Worm (Caenorhabditis elegans) whole organism, late embryonic: ENCODE results near the gene bath-24.
"Not testable (repeated sequence)": the region's sequence is repeated elsewhere in the genome, so short reads cannot be mapped to it uniquely, and the experiment has no call there.

ENCODE experiments used
- C38D4.7 ChIP-seq: fragments of 200-800 bp; sonication (Bioruptor generic); optimal IDR thresholded peaks from 2 replicates; lab custom pipeline; 2018; ENCODE audit warnings: mild to moderate bottlenecking, missing genetic modification characterization, moderate library complexity, missing compliant biosample characterization
- F13H6.1 ChIP-seq: sonication (generic microtip); optimal IDR thresholded peaks from 2 replicates; lab custom pipeline; 2016; ENCODE audit warnings: missing genetic modification characterization, missing compliant biosample characterization
- K09A11.1 ChIP-seq: sonication (generic microtip); optimal IDR thresholded peaks from 2 replicates; lab custom pipeline; 2017; ENCODE audit warnings: antibody characterized with exemption, mild to moderate bottlenecking, missing genetic modification characterization, missing compliant biosample characterization; ENCODE audit not compliant: insufficient read depth
- Y22D7AL.16 ChIP-seq: sonication (generic microtip); optimal IDR thresholded peaks from 2 replicates; lab custom pipeline; 2016; ENCODE audit warnings: missing genetic modification characterization, missing compliant biosample characterization
- ceh-22 ChIP-seq: sonication (generic microtip); optimal IDR thresholded peaks from 2 replicates; lab custom pipeline; 2017; ENCODE audit warnings: missing biosample characterization, missing genetic modification characterization
- ceh-24 ChIP-seq: sonication (generic microtip); optimal IDR thresholded peaks from 2 replicates; lab custom pipeline; 2016; ENCODE audit warnings: mild to moderate bottlenecking, missing genetic modification characterization, missing compliant biosample characterization
- ceh-30 ChIP-seq: fragments of 150-350 bp; optimal IDR thresholded peaks from 2 replicates; lab custom pipeline; 2014; ENCODE audit warnings: missing biosample characterization, missing genetic modification characterization
- ceh-9 ChIP-seq: sonication (generic microtip); optimal IDR thresholded peaks from 2 replicates; lab custom pipeline; 2016; ENCODE audit warnings: mild to moderate bottlenecking, missing genetic modification characterization, inconsistent platforms, missing compliant biosample characterization
- elt-4 ChIP-seq: sonication (generic microtip); optimal IDR thresholded peaks from 2 replicates; lab custom pipeline; 2016; ENCODE audit warnings: missing genetic modification characterization, missing compliant biosample characterization
- eyg-1 ChIP-seq: sonication (generic microtip); optimal IDR thresholded peaks from 2 replicates; lab custom pipeline; 2016; ENCODE audit warnings: missing genotype, missing genetic modification characterization, missing compliant biosample characterization
- fkh-6 ChIP-seq: sonication (generic microtip); optimal IDR thresholded peaks from 2 replicates; lab custom pipeline; 2016; ENCODE audit warnings: missing genetic modification characterization, missing compliant biosample characterization
- gmeb-2 ChIP-seq: sonication (generic microtip); optimal IDR thresholded peaks from 2 replicates; lab custom pipeline; 2016; ENCODE audit warnings: missing genetic modification characterization, inconsistent platforms, missing compliant biosample characterization
- hlh-15 ChIP-seq: sonication (generic microtip); optimal IDR thresholded peaks from 2 replicates; lab custom pipeline; 2016; ENCODE audit warnings: missing genetic modification characterization, missing compliant biosample characterization
- nhr-232 ChIP-seq: sonication (generic microtip); optimal IDR thresholded peaks from 2 replicates; lab custom pipeline; 2016; ENCODE audit warnings: missing genetic modification characterization, missing compliant biosample characterization
- odd-2 ChIP-seq: sonication (generic microtip); optimal IDR thresholded peaks from 2 replicates; lab custom pipeline; 2017; ENCODE audit warnings: antibody characterized with exemption, mild to moderate bottlenecking, missing genetic modification characterization, missing compliant biosample characterization
- pag-3 ChIP-seq: sonication (generic microtip); optimal IDR thresholded peaks from 2 replicates; lab custom pipeline; 2016; ENCODE audit warnings: missing compliant biosample characterization, missing genetic modification characterization, borderline replicate concordance
- pax-1 ChIP-seq: fragments of 150-350 bp; optimal IDR thresholded peaks from 2 replicates; lab custom pipeline; 2014; ENCODE audit warnings: missing biosample characterization, missing genetic modification characterization
- pha-2 ChIP-seq: sonication (generic microtip); optimal IDR thresholded peaks from 2 replicates; lab custom pipeline; 2017; ENCODE audit warnings: mild to moderate bottlenecking, missing genetic modification characterization, missing compliant biosample characterization
- pha-4 ChIP-seq: fragments of 150-350 bp; optimal IDR thresholded peaks from 2 replicates; lab custom pipeline; 2018; ENCODE audit warnings: missing biosample characterization, missing genetic modification reagents, missing genetic modification characterization
- pqm-1 ChIP-seq: sonication (generic microtip); optimal IDR thresholded peaks from 2 replicates; lab custom pipeline; 2016; ENCODE audit warnings: missing genetic modification characterization, missing compliant biosample characterization
- pros-1 ChIP-seq: fragments of 150-350 bp; optimal IDR thresholded peaks from 2 replicates; lab custom pipeline; 2014; ENCODE audit warnings: missing biosample characterization, missing genetic modification reagents, missing genetic modification characterization
- ref-2 ChIP-seq: sonication (generic microtip); optimal IDR thresholded peaks from 2 replicates; lab custom pipeline; 2016; ENCODE audit warnings: missing genetic modification characterization, missing compliant biosample characterization
- rnt-1 ChIP-seq: sonication (generic microtip); optimal IDR thresholded peaks from 2 replicates; lab custom pipeline; 2016; ENCODE audit warnings: missing genetic modification characterization, missing compliant biosample characterization
- sox-4 ChIP-seq: sonication (generic microtip); optimal IDR thresholded peaks from 2 replicates; lab custom pipeline; 2017; ENCODE audit warnings: mild to moderate bottlenecking, missing genetic modification characterization, inconsistent platforms, missing compliant biosample characterization
- ttx-3 ChIP-seq: sonication (generic microtip); optimal IDR thresholded peaks from 2 replicates; lab custom pipeline; 2016; ENCODE audit warnings: missing genetic modification reagents, missing genetic modification characterization, missing compliant biosample characterization
- unc-3 ChIP-seq, 2 experiments: fragments of 200-800 bp in 1 of 2; sonication (Bioruptor generic) in 1 of 2; sonication (generic microtip) in 1 of 2; conservative IDR thresholded peaks in 1 of 2; optimal IDR thresholded peaks in 1 of 2; 2 replicates each; pipeline versions ENCODE4 v1.3.6 to Lab custom; 2016 to 2022; ENCODE audit warnings: missing compliant biosample characterization in 2 of 2, missing genetic modification characterization in 2 of 2, missing genetic modification reagents in 1 of 2
- unc-86 ChIP-seq: sonication (generic microtip); optimal IDR thresholded peaks from 2 replicates; lab custom pipeline; 2016; ENCODE audit warnings: missing genetic modification characterization, missing compliant biosample characterization
- zip-5 ChIP-seq: sonication (generic microtip); optimal IDR thresholded peaks from 2 replicates; lab custom pipeline; 2016; ENCODE audit warnings: missing genetic modification characterization, missing compliant biosample characterization
- ztf-16 ChIP-seq: sonication (generic microtip); optimal IDR thresholded peaks from 2 replicates; lab custom pipeline; 2017; ENCODE audit warnings: missing genetic modification characterization, missing compliant biosample characterization

The bath-24 gene

DNA sequence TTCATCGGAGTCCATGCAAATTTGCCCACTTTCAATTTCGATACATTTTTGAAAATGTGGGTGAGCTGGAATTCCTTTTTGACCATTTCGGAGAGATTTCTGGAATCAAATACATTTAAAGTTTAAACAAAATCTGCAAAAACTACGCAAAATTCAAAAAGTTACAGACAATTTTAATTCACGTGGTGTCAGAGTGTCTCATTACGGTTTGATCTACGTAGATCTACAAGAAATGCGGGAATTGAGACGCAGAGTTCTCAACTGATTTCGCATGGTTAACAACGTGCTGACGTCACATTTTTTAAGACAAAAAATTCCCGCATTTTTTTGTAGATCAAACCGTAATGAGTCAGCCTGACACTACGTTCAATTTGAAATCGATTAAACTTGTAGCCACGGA lies 18.9 kb downstream of the bath-24 start, which contains the start of gene bath-21:
Gene bath-21, minus strand, starts transcription at position 101 of the 400 bp plus-strand sequence.
- no peak for TF ChIP-seq ceh-24 (tag; lab: Kevin White, UChicago)
- TF ChIP-seq rnt-1 (tag; lab: Kevin White, UChicago): no peak
- TF ChIP-seq Y22D7AL.16 (tag; lab: Kevin White, UChicago): no peak
- TF ChIP-seq, all 69 proteins: peak for 0

DNA sequence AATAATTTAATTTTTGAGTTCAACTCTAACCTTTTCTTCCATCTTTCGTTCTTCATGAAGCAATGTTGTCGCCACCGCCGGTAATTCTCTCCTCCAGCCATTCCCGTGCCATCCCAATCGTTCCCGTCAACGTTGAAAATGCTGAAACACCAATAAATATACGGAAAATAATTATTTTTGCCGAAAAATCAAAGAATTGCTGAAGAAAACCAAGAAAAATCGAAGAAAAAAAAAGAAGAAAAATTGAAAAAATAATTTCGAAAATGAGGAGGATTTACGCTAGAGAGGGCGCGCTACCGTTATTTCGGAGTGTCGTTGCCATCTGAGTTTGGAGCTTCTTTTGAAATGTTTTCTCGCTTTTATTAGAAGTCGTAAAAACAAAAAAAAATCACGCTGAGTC lies 21.9 kb downstream of the bath-24 start, which contains the start of gene cya-2:
Gene cya-2, minus strand, starts transcription at position 101 of the 400 bp plus-strand sequence.
- not testable (repeated sequence) for TF ChIP-seq elt-4; pax-1 (tag; lab: Kevin White, UChicago); ceh-24 (tag; lab: Kevin White, UChicago)

DNA sequence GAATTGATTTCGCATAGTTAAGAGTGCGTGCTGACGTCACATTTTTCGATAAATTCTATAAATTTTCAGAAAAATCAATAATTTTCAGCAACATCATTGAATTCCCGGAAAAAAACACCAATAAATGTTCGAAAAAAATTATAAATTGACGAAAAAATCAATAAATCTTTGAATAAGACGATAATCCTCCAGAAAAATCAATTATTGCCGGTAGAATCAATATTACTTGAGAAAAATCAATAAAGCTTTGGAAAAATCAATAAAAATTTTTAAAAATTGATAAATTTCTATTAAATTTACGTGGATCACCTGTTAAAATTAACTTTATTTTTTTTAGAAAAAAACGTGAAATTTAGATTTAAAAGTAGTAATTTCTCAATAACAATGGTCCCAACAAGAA lies 31.5 kb downstream of the bath-24 start:
- TF ChIP-seq pha-2 (tag; lab: Kevin White, UChicago) (no peak), sox-4 (tag; lab: Kevin White, UChicago) (no peak), pag-3 (no peak)

DNA sequence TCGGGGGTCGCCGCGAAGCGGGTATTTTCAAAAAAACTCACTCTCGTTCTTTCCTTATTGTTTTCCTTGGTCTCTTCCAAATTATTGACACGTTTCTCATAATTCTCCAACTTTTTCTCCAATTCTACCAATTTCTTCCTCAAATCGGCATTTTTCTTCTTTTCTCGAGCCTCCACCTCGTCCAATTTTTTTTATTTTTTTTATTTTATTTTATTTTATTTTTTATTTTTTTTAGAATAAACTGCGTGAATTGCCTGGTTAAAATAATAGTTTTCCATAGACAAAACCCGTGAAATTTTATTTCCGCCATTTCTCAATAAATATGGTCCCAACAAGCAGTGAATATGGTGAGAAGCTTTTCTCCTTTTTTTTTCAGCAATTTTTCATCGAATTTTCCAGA lies 32.7 kb downstream of the bath-24 start, which contains the start of gene F59H6.15:
Gene F59H6.15, plus strand, starts transcription at position 301 of the 400 bp plus-strand sequence.
- TF ChIP-seq ztf-16: no peak
- no peak for TF ChIP-seq ttx-3 (tag; lab: Kevin White, UChicago)
- no peak for TF ChIP-seq pros-1 (tag; lab: Kevin White, UChicago)
- TF ChIP-seq fkh-6 (tag; lab: Kevin White, UChicago): no peak

DNA sequence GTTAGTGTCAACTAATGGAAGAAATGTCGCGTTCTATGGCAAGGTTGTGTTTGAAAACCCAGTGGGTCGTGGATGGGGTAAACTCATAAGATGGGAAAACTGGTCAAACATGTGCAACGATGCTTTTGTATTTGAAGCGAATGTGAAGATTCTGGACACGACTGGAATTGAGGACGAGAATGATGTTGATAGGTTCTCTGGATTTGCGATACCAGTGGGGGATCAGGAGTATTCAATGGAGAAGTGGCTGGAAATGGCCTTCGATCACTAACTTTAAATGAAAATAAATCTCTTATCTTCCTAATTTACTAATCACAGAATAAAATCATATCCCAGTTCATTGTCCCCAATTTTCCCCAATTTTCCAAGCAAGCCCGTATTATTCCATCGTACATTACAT lies 34.2 kb downstream of the bath-24 start:
- TF ChIP-seq nhr-232 (tag; lab: Kevin White, UChicago) (no peak), pag-3 (no peak)
- TF ChIP-seq, all 69 proteins: peak for 0

DNA sequence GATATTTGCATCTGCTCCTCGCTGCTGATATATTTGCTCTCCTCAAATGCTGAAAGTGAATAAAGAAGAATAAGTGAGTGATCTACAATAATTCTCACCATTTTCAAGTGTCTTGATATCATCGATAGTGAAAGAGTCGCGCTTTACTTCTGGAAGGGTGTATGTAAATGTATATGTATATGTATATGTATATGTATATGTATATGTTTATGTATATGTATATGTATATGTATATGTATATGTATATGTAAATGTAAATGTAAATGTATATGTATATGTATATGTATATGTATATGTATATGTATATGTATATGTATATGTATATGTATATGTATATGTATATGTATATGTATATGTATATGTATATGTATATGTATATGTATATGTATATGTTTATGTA lies 44.7 kb downstream of the bath-24 start, which contains the start of gene ceh-84:
Gene ceh-84, minus strand, starts transcription at position 101 of the 400 bp plus-strand sequence.
- TF ChIP-seq zip-5; ceh-22 (tag; lab: Kevin White, UChicago); ref-2 (tag; lab: Kevin White, UChicago): not testable (repeated sequence)

DNA sequence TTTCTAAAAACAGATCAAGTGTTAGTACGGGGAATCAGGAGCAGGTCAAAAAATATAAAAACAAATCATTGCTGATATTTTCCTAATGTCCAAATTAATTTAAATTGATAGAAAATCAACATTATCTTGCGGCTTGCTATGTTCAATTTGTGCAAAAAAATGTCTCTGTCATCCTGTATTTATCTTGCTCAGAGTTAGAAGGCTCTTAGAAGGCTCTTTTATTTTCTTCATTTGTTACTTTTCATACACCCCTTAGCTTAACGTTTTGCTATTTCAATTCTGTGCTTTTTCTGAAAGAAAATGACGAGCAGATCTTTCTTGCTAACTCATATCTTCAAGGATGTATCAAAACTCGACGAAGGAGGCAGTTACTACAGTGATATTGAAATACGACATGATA lies 46.8 kb downstream of the bath-24 start, which contains the start of gene math-19:
Gene math-19, plus strand, starts transcription at position 301 of the 400 bp plus-strand sequence.
- not testable (repeated sequence) for TF ChIP-seq hlh-15, K09A11.1, rnt-1 (tag; lab: Kevin White, UChicago)
- TF ChIP-seq, all 69 proteins: peak for 0; not testable (repeated sequence) for 69

DNA sequence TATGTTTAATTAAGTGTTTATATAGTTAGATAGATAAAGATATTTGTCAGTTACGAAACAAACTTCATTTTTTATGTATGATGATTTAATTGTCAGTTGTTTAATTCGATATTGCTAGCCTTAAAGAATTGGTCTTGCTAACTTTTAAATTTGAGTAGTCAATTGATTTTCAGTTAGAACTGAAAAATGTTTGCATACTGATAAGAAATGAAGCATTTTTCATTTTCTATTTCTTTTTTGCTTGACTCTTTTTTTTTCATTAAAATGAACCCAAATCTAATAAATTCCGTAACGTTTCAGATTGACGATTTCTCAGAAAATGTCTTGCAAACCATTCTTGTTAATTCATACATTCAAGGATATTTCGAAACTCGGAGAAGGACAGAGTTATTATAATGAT lies 49.2 kb downstream of the bath-24 start, which contains the start of gene math-20:
Gene math-20, plus strand, starts transcription at position 301 of the 400 bp plus-strand sequence.
- TF ChIP-seq ceh-9 (tag; lab: Kevin White, UChicago): no peak
- no peak for TF ChIP-seq C38D4.7
- no peak for TF ChIP-seq gmeb-2
- no peak for TF ChIP-seq F13H6.1 (tag; lab: Kevin White, UChicago)
- no peak for TF ChIP-seq unc-86
- no peak for TF ChIP-seq nhr-232 (tag; lab: Kevin White, UChicago)
- no peak for TF ChIP-seq eyg-1 (tag; lab: Kevin White, UChicago)
- no peak for TF ChIP-seq pha-4 (tag; lab: Kevin White, UChicago)
- no peak for TF ChIP-seq odd-2 (tag; lab: Kevin White, UChicago)
- TF ChIP-seq sox-4 (tag; lab: Kevin White, UChicago): no peak
- TF ChIP-seq hlh-15 (tag; lab: Kevin White, UChicago): no peak
- TF ChIP-seq unc-3 (GFP tag; conservative IDR thresholded peaks at IDR 0.05; lab: Robert Waterston, UW): no peak
- no peak for TF ChIP-seq unc-3 (tag; optimal IDR thresholded peaks at IDR 0.05; lab: Kevin White, UChicago)
- no peak for TF ChIP-seq pqm-1 (tag; lab: Kevin White, UChicago)
- TF ChIP-seq ceh-30 (tag; lab: Kevin White, UChicago): no peak
